Worm (Caenorhabditis elegans) whole organism, L4/young adult: ENCODE measurements around the gene ugt-63.

ENCODE experiments used
- W03F9.2 ChIP-seq: fragments of 150-350 bp; optimal IDR thresholded peaks from 2 replicates; lab custom pipeline; 2014; ENCODE audit warnings: missing biosample characterization, missing genetic modification characterization
- him-1 ChIP-seq: sonication (generic microtip); optimal IDR thresholded peaks from 2 replicates; lab custom pipeline; 2016; ENCODE audit warnings: missing genotype, missing genetic modification reagents, missing genetic modification characterization, missing compliant biosample characterization

DNA sequence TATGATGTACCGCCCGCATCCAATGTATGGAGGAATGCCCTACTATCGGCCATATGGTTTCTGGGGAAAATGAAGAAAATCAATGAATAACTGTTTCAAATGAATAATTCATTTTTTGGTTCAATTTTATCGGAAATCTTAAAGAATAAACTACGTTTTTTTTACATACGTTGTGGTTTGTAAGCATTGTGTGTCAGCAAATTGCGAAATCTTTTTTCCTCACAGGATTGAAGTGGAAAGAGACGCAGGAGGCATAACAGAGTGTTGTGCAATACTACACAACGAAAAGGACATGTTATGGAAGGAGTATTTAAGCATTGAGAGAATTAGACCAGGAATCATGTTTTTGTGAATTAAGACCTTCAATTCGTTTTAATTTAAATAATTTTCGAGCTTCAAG is 20.8 kb upstream of the ugt-63 start:
- TF ChIP-seq him-1, result no peak
- peak; percentile 29 for TF ChIP-seq W03F9.2 (tag; lab: Kevin White, UChicago)
